Fruit fly (Drosophila melanogaster): Measurements from ENCODE around the gene pnt.

pnt gene

dm6 chr3R:23386907-23387306 lies 40.9 kb upstream of the pnt start:
- no peak for TF ChIP-seq CG15710 (tag; optimal IDR thresholded peaks at IDR 0.05)
- TF ChIP-seq CG10348 (GFP tag; IDR thresholded peaks at IDR 0.05): peak; percentile 41; the same call in 1 of the 2 replicates
- peak; percentile 51; the same call in 1 of the 2 replicates for TF ChIP-seq CG12605 (GFP tag; IDR thresholded peaks at IDR 0.05)
- no peak for TF ChIP-seq CG13204 (GFP tag; optimal IDR thresholded peaks at IDR 0.05)
- TF ChIP-seq CG14655 (GFP tag; optimal IDR thresholded peaks at IDR 0.05): peak; percentile 32
- TF ChIP-seq CG32121 (GFP tag; IDR thresholded peaks at IDR 0.05): peak; percentile 58
- no peak for TF ChIP-seq D1 (tag; optimal IDR thresholded peaks at IDR 0.05)
- no peak for TF ChIP-seq EcR (GFP tag; optimal IDR thresholded peaks at IDR 0.05)
- peak; percentile 22 for TF ChIP-seq CG8159 (tag; optimal IDR thresholded peaks at IDR 0.05)
- no peak for TF ChIP-seq Pif1B (GFP tag; optimal IDR thresholded peaks at IDR 0.05)
- no peak for TF ChIP-seq gl (tag; optimal IDR thresholded peaks at IDR 0.05)
- no peak for TF ChIP-seq Pif1A (GFP tag; optimal IDR thresholded peaks at IDR 0.05)
- TF ChIP-seq rn (GFP tag; IDR thresholded peaks at IDR 0.05): 0 out of 2 replicates have a peak, but pooled peaks have one; percentile 27
- TF ChIP-seq Ets98B (GFP tag; IDR thresholded peaks at IDR 0.05): peak; percentile 46; the same call in 1 of the 2 replicates
- TF ChIP-seq fd96Ca (GFP tag; IDR thresholded peaks at IDR 0.05): peak; percentile 31; the same call in 1 of the 3 replicates
- TF ChIP-seq Snoo (tag; optimal IDR thresholded peaks at IDR 0.05): no peak
- TF ChIP-seq CG4496 (GFP tag; IDR thresholded peaks at IDR 0.05): peak; percentile 70
- peak; percentile 18 for TF ChIP-seq CG9948 (tag; optimal IDR thresholded peaks at IDR 0.05)
- peak; percentile 38 for TF ChIP-seq CG8301 (tag; optimal IDR thresholded peaks at IDR 0.05)
- TF ChIP-seq CG34367 (tag; optimal IDR thresholded peaks at IDR 0.05): no peak
- peak; percentile 31 for TF ChIP-seq CG17806 (tag; optimal IDR thresholded peaks at IDR 0.05)

- TF ChIP-seq Pif1B (GFP tag; optimal IDR thresholded peaks at IDR 0.05) (no peak), CG17806 (tag; optimal IDR thresholded peaks at IDR 0.05) (no peak), Pif1A (GFP tag; optimal IDR thresholded peaks at IDR 0.05) (peak; percentile 13), CG32121 (GFP tag; IDR thresholded peaks at IDR 0.05) (no peak)
These were observed 40.1 kb upstream of the pnt start for dm6 chr3R:23386021-23386457.

- TF ChIP-seq CG8159 (tag; optimal IDR thresholded peaks at IDR 0.05) (peak; percentile 0), Snoo (tag; optimal IDR thresholded peaks at IDR 0.05) (no peak), CG14655 (GFP tag; optimal IDR thresholded peaks at IDR 0.05) (peak; percentile 60), CG10348 (GFP tag; IDR thresholded peaks at IDR 0.05) (no peak), CG32121 (GFP tag; IDR thresholded peaks at IDR 0.05) (peak; percentile 39; the same call in 1 of the 2 replicates), Pif1B (GFP tag; optimal IDR thresholded peaks at IDR 0.05) (peak; percentile 38), fd96Ca (GFP tag; IDR thresholded peaks at IDR 0.05) (peak; percentile 53; the same call in 2 of the 3 replicates), CG4496 (GFP tag; IDR thresholded peaks at IDR 0.05) (peak; percentile 45; the same call in 1 of the 3 replicates), CG13204 (GFP tag; optimal IDR thresholded peaks at IDR 0.05) (peak; percentile 12), CG34367 (tag; optimal IDR thresholded peaks at IDR 0.05) (peak; percentile 13), CG12605 (GFP tag; IDR thresholded peaks at IDR 0.05) (peak; percentile 57; the same call in 1 of the 2 replicates), CG8301 (tag; optimal IDR thresholded peaks at IDR 0.05) (peak; percentile 41), CG15710 (tag; optimal IDR thresholded peaks at IDR 0.05) (peak; percentile 16), Pif1A (GFP tag; optimal IDR thresholded peaks at IDR 0.05) (peak; percentile 52), gl (tag; optimal IDR thresholded peaks at IDR 0.05) (peak; percentile 31), Ets98B (GFP tag; IDR thresholded peaks at IDR 0.05) (peak; percentile 55), CG9948 (tag; optimal IDR thresholded peaks at IDR 0.05) (no peak), rn (GFP tag; IDR thresholded peaks at IDR 0.05) (no peak)
These were observed 38.8 kb upstream of the pnt start, which contains the start of gene CG4393 for dm6 chr3R:23384591-23385260. Gene CG4393 (minus strand): TSS chr3R:23384777.

dm6 chr3R:23383723-23384122 lies 37.8 kb upstream of the pnt start:
- TF ChIP-seq Ets98B (GFP tag; IDR thresholded peaks at IDR 0.05): no peak
- TF ChIP-seq CG13204 (GFP tag; optimal IDR thresholded peaks at IDR 0.05): no peak
- 0 out of 3 replicates have a peak, but pooled peaks have one; percentile 38 for TF ChIP-seq CG4496 (GFP tag; IDR thresholded peaks at IDR 0.05)

dm6 chr3R:23377288-23377687 lies 31.3 kb upstream of the pnt start:
- TF ChIP-seq CG17806 (tag; optimal IDR thresholded peaks at IDR 0.05): no peak
- no peak for TF ChIP-seq CG13204 (GFP tag; optimal IDR thresholded peaks at IDR 0.05)
- no peak for TF ChIP-seq CG15710 (tag; optimal IDR thresholded peaks at IDR 0.05)
- 0 out of 3 replicates have a peak, but pooled peaks have one; percentile 28 for TF ChIP-seq fd96Ca (GFP tag; IDR thresholded peaks at IDR 0.05)

- TF ChIP-seq fd96Ca (GFP tag; IDR thresholded peaks at IDR 0.05) (peak; percentile 74; the same call in 2 of the 3 replicates), CG14655 (GFP tag; optimal IDR thresholded peaks at IDR 0.05) (peak; percentile 30), CG34367 (tag; optimal IDR thresholded peaks at IDR 0.05) (no peak), rn (GFP tag; IDR thresholded peaks at IDR 0.05) (peak; percentile 51), CG12605 (GFP tag; IDR thresholded peaks at IDR 0.05) (peak; percentile 81), CG10348 (GFP tag; IDR thresholded peaks at IDR 0.05) (no peak), CG9948 (tag; optimal IDR thresholded peaks at IDR 0.05) (no peak), D1 (tag; optimal IDR thresholded peaks at IDR 0.05) (no peak), CG17806 (tag; optimal IDR thresholded peaks at IDR 0.05) (peak; percentile 20), EcR (GFP tag; optimal IDR thresholded peaks at IDR 0.05) (no peak), Ets98B (GFP tag; IDR thresholded peaks at IDR 0.05) (peak; percentile 84), Snoo (tag; optimal IDR thresholded peaks at IDR 0.05) (peak; percentile 57), CG8301 (tag; optimal IDR thresholded peaks at IDR 0.05) (peak; percentile 19), CG13204 (GFP tag; optimal IDR thresholded peaks at IDR 0.05) (peak; percentile 23), Pif1A (GFP tag; optimal IDR thresholded peaks at IDR 0.05) (peak; percentile 76), CG15710 (tag; optimal IDR thresholded peaks at IDR 0.05) (peak; percentile 10), CG4496 (GFP tag; IDR thresholded peaks at IDR 0.05) (peak; percentile 87), gl (tag; optimal IDR thresholded peaks at IDR 0.05) (peak; percentile 46), CG8159 (tag; optimal IDR thresholded peaks at IDR 0.05) (peak; percentile 22), CG32121 (GFP tag; IDR thresholded peaks at IDR 0.05) (peak; percentile 89), Pif1B (GFP tag; optimal IDR thresholded peaks at IDR 0.05) (peak; percentile 51)
These were observed 28.3 kb upstream of the pnt start for dm6 chr3R:23374290-23374689.
